Fruit fly (Drosophila melanogaster): ENCODE measurements around the gene CG14866.

dm6 chr3R:15293878-15294350 lies 22.4 kb upstream of the CG14866 start:
- TF ChIP-seq usp (GFP tag; optimal IDR thresholded peaks at IDR 0.05): no peak
- TF ChIP-seq EcR (GFP tag; optimal IDR thresholded peaks at IDR 0.05): no peak
- TF ChIP-seq pan (optimal IDR thresholded peaks at IDR 0.05): no peak
- TF ChIP-seq psq (optimal IDR thresholded peaks at IDR 0.05): no peak
- TF ChIP-seq Dll (optimal IDR thresholded peaks at IDR 0.05): no peak

Measured in whole organism.